Fruit fly (Drosophila melanogaster) whole organism, embryonic: Measurements from ENCODE around the gene CG7551.

Experiments
- Atf6 ChIP-seq: fragments of 200-800 bp; sonication (Bioruptor generic); IDR thresholded peaks from 2 replicates; pipeline ENCODE4 v1.3.6; 2022; ENCODE audit warnings: missing biosample characterization, missing genetic modification characterization
- Awh ChIP-seq: fragments of 200-800 bp; sonication (Bioruptor generic); IDR thresholded peaks from 2 replicates; pipeline ENCODE4, ENCODE4 v1.3.6; 2022; ENCODE audit warnings: missing biosample characterization, missing genetic modification characterization
- BEAF-32 ChIP-seq: fragments of 200-800 bp; sonication (Bioruptor generic); optimal IDR thresholded peaks from 3 replicates; lab custom pipeline; 2017; ENCODE audit warnings: missing biosample characterization, missing genetic modification characterization, mild to moderate bottlenecking, moderate library complexity, missing genetic modification reagents
- CG10274 ChIP-seq: fragments of 200-800 bp; sonication (Bioruptor generic); optimal IDR thresholded peaks from 3 replicates; lab custom pipeline; 2017; ENCODE audit warnings: missing biosample characterization, mild to moderate bottlenecking, missing genetic modification characterization
- CG10321 ChIP-seq: fragments of 200-800 bp; sonication (Bioruptor generic); IDR thresholded peaks from 2 replicates; pipeline ENCODE4 v1.3.6; 2022; ENCODE audit warnings: missing biosample characterization, missing genetic modification characterization
- CG10654 ChIP-seq: fragments of 200-800 bp; sonication (Bioruptor generic); optimal IDR thresholded peaks from 2 replicates; lab custom pipeline; 2016; ENCODE audit warnings: missing biosample characterization, missing genetic modification characterization
- CG10979 ChIP-seq: fragments of 200-800 bp; sonication (Bioruptor generic); optimal IDR thresholded peaks from 2 replicates; lab custom pipeline; 2018; ENCODE audit warnings: missing biosample characterization, mild to moderate bottlenecking, missing genetic modification characterization, moderate library complexity
- CG11504 ChIP-seq: fragments of 200-800 bp; sonication (Bioruptor generic); optimal IDR thresholded peaks from 3 replicates; lab custom pipeline; 2019; ENCODE audit warnings: missing biosample characterization, mild to moderate bottlenecking, missing genetic modification characterization, moderate library complexity
- CG13424 ChIP-seq: fragments of 200-800 bp; sonication (Bioruptor generic); optimal IDR thresholded peaks from 2 replicates; lab custom pipeline; 2019; ENCODE audit warnings: missing biosample characterization, mild to moderate bottlenecking, missing genetic modification characterization, moderate library complexity
- CG13775 ChIP-seq: fragments of 200-800 bp; sonication (Bioruptor generic); optimal IDR thresholded peaks from 3 replicates; lab custom pipeline; 2017; ENCODE audit warnings: missing biosample characterization, mild to moderate bottlenecking, missing genetic modification characterization
- CG14965 ChIP-seq: fragments of 200-800 bp; sonication (Bioruptor generic); optimal IDR thresholded peaks from 2 replicates; lab custom pipeline; 2016; ENCODE audit warnings: missing biosample characterization, missing genetic modification characterization, borderline replicate concordance
- CG15601 ChIP-seq: fragments of 200-800 bp; sonication (Bioruptor generic); optimal IDR thresholded peaks from 3 replicates; lab custom pipeline; 2019; ENCODE audit warnings: missing biosample characterization, mild to moderate bottlenecking, missing genetic modification characterization, moderate library complexity
- CG16813 ChIP-seq: fragments of 200-800 bp; sonication (Bioruptor generic); IDR thresholded peaks from 3 replicates; pipeline ENCODE4 v1.3.6; 2022; ENCODE audit warnings: missing biosample characterization, missing genetic modification characterization; ENCODE audit not compliant: partially characterized antibody
- CG17328 ChIP-seq: fragments of 200-800 bp; sonication (Bioruptor generic); IDR thresholded peaks from 2 replicates; pipeline ENCODE4 v1.3.6; 2022; ENCODE audit warnings: missing biosample characterization, missing genetic modification characterization
- CG17361 ChIP-seq: fragments of 200-800 bp; sonication (Bioruptor generic); IDR thresholded peaks from 3 replicates; pipeline ENCODE4 v1.3.6; 2022; ENCODE audit warnings: missing biosample characterization, missing genetic modification characterization
- CG17385 ChIP-seq: fragments of 200-800 bp; sonication (Bioruptor generic); optimal IDR thresholded peaks from 3 replicates; lab custom pipeline; 2018; ENCODE audit warnings: missing biosample characterization, mild to moderate bottlenecking, missing genetic modification characterization
- CG18262 ChIP-seq: fragments of 200-800 bp; optimal IDR thresholded peaks from 3 replicates; lab custom pipeline; 2019; ENCODE audit warnings: missing biosample characterization, mild to moderate bottlenecking, missing genetic modification characterization, moderate library complexity
- CG2202 ChIP-seq: fragments of 200-800 bp; sonication (Bioruptor generic); optimal IDR thresholded peaks from 2 replicates; lab custom pipeline; 2018; ENCODE audit warnings: missing biosample characterization, mild to moderate bottlenecking, missing genetic modification characterization
- CG30403 ChIP-seq: fragments of 200-800 bp; sonication (Bioruptor generic); optimal IDR thresholded peaks from 3 replicates; lab custom pipeline; 2016; ENCODE audit warnings: missing biosample characterization, missing genetic modification characterization
- CG31365 ChIP-seq: fragments of 200-800 bp; sonication (Bioruptor generic); optimal IDR thresholded peaks from 2 replicates; lab custom pipeline; 2018; ENCODE audit warnings: missing biosample characterization, mild to moderate bottlenecking, missing genetic modification characterization
- CG5953 ChIP-seq: fragments of 200-800 bp; sonication (Bioruptor generic); IDR thresholded peaks from 2 replicates; pipeline ENCODE4 v1.3.6; 2022; ENCODE audit warnings: missing biosample characterization, missing genetic modification characterization
- CG8388 ChIP-seq: fragments of 200-800 bp; sonication (Bioruptor generic); optimal IDR thresholded peaks from 2 replicates; lab custom pipeline; 2019; ENCODE audit warnings: missing biosample characterization, mild to moderate bottlenecking, missing genetic modification characterization, moderate library complexity
- D19A ChIP-seq: fragments of 200-800 bp; optimal IDR thresholded peaks from 3 replicates; lab custom pipeline; 2019; ENCODE audit warnings: missing biosample characterization, mild to moderate bottlenecking, missing genetic modification characterization, moderate library complexity
- Deaf1 ChIP-seq: fragments of 200-800 bp; optimal IDR thresholded peaks from 3 replicates; lab custom pipeline; 2019; ENCODE audit warnings: missing biosample characterization, mild to moderate bottlenecking, missing genetic modification characterization, moderate library complexity
- Ets97D ChIP-seq: fragments of 200-800 bp; sonication (Bioruptor generic); optimal IDR thresholded peaks from 3 replicates; lab custom pipeline; 2016; ENCODE audit warnings: missing biosample characterization, missing genetic modification characterization
- Fer1 ChIP-seq: fragments of 200-800 bp; sonication (Bioruptor generic); optimal IDR thresholded peaks from 2 replicates; lab custom pipeline; 2017; ENCODE audit warnings: missing biosample characterization, mild to moderate bottlenecking, missing genetic modification characterization
- HLH54F ChIP-seq: fragments of 200-800 bp; sonication (Bioruptor generic); optimal IDR thresholded peaks from 3 replicates; lab custom pipeline; 2016; ENCODE audit warnings: missing biosample characterization, missing genetic modification characterization
- Hr51 ChIP-seq, 2 experiments: fragments of 200-800 bp; sonication (Bioruptor generic); optimal IDR thresholded peaks; 2 replicates in 1 of 2; 3 replicates in 1 of 2; lab custom pipeline; 2016 to 2018; ENCODE audit warnings: missing biosample characterization in 2 of 2, missing genetic modification characterization in 2 of 2, mild to moderate bottlenecking in 1 of 2, moderate library complexity in 1 of 2
- Mes4 ChIP-seq: fragments of 200-800 bp; sonication (Bioruptor generic); optimal IDR thresholded peaks from 2 replicates; lab custom pipeline; 2016; ENCODE audit warnings: missing biosample characterization, missing genetic modification characterization
- Mrtf ChIP-seq: fragments of 200-800 bp; sonication (Bioruptor generic); IDR thresholded peaks from 3 replicates; pipeline ENCODE4 v1.3.6; 2022; ENCODE audit warnings: missing biosample characterization, missing genetic modification characterization
- NC2α ChIP-seq: fragments of 200-800 bp; sonication (Bioruptor generic); optimal IDR thresholded peaks from 2 replicates; lab custom pipeline; 2016; ENCODE audit warnings: missing biosample characterization, missing genetic modification characterization
- Nf-YB ChIP-seq: fragments of 200-800 bp; sonication (Bioruptor generic); optimal IDR thresholded peaks from 3 replicates; lab custom pipeline; 2019; ENCODE audit warnings: missing biosample characterization, mild to moderate bottlenecking, missing genetic modification characterization, moderate library complexity
- TFAM ChIP-seq: fragments of 200-800 bp; sonication (Bioruptor generic); optimal IDR thresholded peaks from 2 replicates; lab custom pipeline; 2017; ENCODE audit warnings: missing biosample characterization, missing genetic modification characterization, inconsistent platforms
- Xbp1 ChIP-seq: fragments of 200-800 bp; sonication (Bioruptor generic); optimal IDR thresholded peaks from 3 replicates; lab custom pipeline; 2016; ENCODE audit warnings: missing biosample characterization, mild to moderate bottlenecking, missing genetic modification characterization
- aop ChIP-seq: fragments of 200-800 bp; sonication (Bioruptor generic); IDR thresholded peaks from 2 replicates; pipeline ENCODE4 v1.3.6; 2022; ENCODE audit warnings: missing biosample characterization, missing genetic modification characterization
- dm ChIP-seq: fragments of 200-800 bp; sonication (Bioruptor generic); optimal IDR thresholded peaks from 3 replicates; lab custom pipeline; 2016; ENCODE audit warnings: missing biosample characterization, missing genetic modification characterization
- emc ChIP-seq: fragments of 200-800 bp; sonication (Bioruptor generic); optimal IDR thresholded peaks from 2 replicates; lab custom pipeline; 2016; ENCODE audit warnings: missing biosample characterization, missing genetic modification characterization
- grau ChIP-seq: fragments of 200-800 bp; optimal IDR thresholded peaks from 3 replicates; lab custom pipeline; 2019; ENCODE audit warnings: missing biosample characterization, mild to moderate bottlenecking, missing genetic modification characterization, moderate library complexity
- ham ChIP-seq: fragments of 200-800 bp; sonication (Bioruptor generic); IDR thresholded peaks from 2 replicates; pipeline ENCODE4 v1.3.6; 2022; ENCODE audit warnings: missing biosample characterization, missing genetic modification characterization
- ind ChIP-seq: fragments of 200-800 bp; sonication (Bioruptor generic); optimal IDR thresholded peaks from 3 replicates; lab custom pipeline; 2016; ENCODE audit warnings: missing biosample characterization, missing genetic modification characterization
- jumu ChIP-seq: fragments of 200-800 bp; sonication (Bioruptor generic); optimal IDR thresholded peaks from 3 replicates; lab custom pipeline; 2016; ENCODE audit warnings: missing biosample characterization, missing genetic modification characterization
- lmd ChIP-seq: fragments of 200-800 bp; sonication (Bioruptor generic); IDR thresholded peaks from 2 replicates; pipeline ENCODE4 v1.3.6; 2022; ENCODE audit warnings: missing biosample characterization, missing genetic modification characterization
- nerfin-1 ChIP-seq: fragments of 200-800 bp; sonication (Bioruptor generic); optimal IDR thresholded peaks from 3 replicates; lab custom pipeline; 2019; ENCODE audit warnings: missing biosample characterization, mild to moderate bottlenecking, missing genetic modification characterization, moderate library complexity
- nom ChIP-seq: fragments of 200-800 bp; sonication (Bioruptor generic); optimal IDR thresholded peaks from 2 replicates; lab custom pipeline; 2017; ENCODE audit warnings: missing biosample characterization, missing genetic modification characterization, mild to moderate bottlenecking, moderate library complexity, missing genetic modification reagents
- peb ChIP-seq: fragments of 200-800 bp; sonication (Bioruptor generic); IDR thresholded peaks from 2 replicates; pipeline ENCODE4 v1.3.6; 2022; ENCODE audit warnings: missing biosample characterization, missing genetic modification characterization
- ranshi ChIP-seq: fragments of 200-800 bp; sonication (Bioruptor generic); IDR thresholded peaks from 2 replicates; pipeline ENCODE4 v1.3.6; 2022; ENCODE audit warnings: missing biosample characterization, missing genetic modification characterization
- salm ChIP-seq: fragments of 200-800 bp; sonication (Bioruptor generic); optimal IDR thresholded peaks from 2 replicates; lab custom pipeline; 2018; ENCODE audit warnings: missing biosample characterization, mild to moderate bottlenecking, missing genetic modification characterization
- sens ChIP-seq: fragments of 200-800 bp; sonication (Bioruptor generic); peaks from one replicate; lab custom pipeline; 2016; ENCODE audit warnings: missing biosample characterization, missing genetic modification characterization
- unpg ChIP-seq: fragments of 200-800 bp; sonication (Bioruptor generic); optimal IDR thresholded peaks from 3 replicates; lab custom pipeline; 2018; ENCODE audit warnings: missing biosample characterization, mild to moderate bottlenecking, missing genetic modification characterization, moderate library complexity
- usp ChIP-seq: fragments of >200 bp; optimal IDR thresholded peaks from 2 replicates; lab custom pipeline; 2017; ENCODE audit warnings: missing biosample characterization, missing genetic modification characterization
- wor ChIP-seq: fragments of 200-800 bp; sonication (Bioruptor generic); IDR thresholded peaks from 2 replicates; pipeline ENCODE4 v1.3.6; 2022; ENCODE audit warnings: missing biosample characterization, missing genetic modification characterization

CG7551 gene

DNA sequence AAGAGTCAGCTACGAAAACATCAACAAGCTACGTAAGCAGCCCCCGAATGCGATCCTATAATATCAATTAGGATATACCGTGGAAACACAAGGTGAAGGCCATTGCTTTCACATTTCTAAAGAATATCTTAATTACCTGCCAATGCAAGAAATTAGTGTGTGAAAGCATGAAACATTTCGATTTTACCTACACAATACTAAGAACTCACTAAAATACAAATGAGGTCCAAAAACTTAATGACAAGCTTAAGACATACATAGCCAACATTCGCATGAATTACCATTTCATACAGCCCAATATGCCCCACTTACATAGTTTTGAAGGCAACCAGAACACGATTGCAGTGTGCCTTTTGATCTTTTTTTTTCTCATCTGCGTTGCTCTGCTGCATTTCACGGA, 28.6 kb upstream of the CG7551 start (continued):
- TF ChIP-seq lmd (GFP tag; lab: Robert Waterston, UW) (peak; percentile 32; the same call in 1 of the 2 replicates), Hr51 (GFP tag; optimal IDR thresholded peaks at IDR 0.05; lab: Kevin White, UChicago) (peak in 1 of 2 experiments; percentile 44), CG10979 (tag; lab: Kevin White, UChicago) (peak; percentile 58), CG10274 (no peak), ham (GFP tag; lab: Robert Waterston, UW) (no peak), Mes4 (GFP tag; lab: Kevin White, UChicago) (peak; percentile 26), CG17361 (peak; percentile 56; the same call in 1 of the 3 replicates), nom (GFP tag; lab: Kevin White, UChicago) (no peak), sens (GFP tag; lab: Kevin White, UChicago) (peak; percentile 89), ind (GFP tag; lab: Kevin White, UChicago) (peak; percentile 32), nerfin-1 (tag; lab: Kevin White, UChicago) (no peak), HLH54F (peak; percentile 49), CG14965 (no peak), CG11504 (peak; percentile 51), CG5953 (GFP tag; lab: Robert Waterston, UW) (peak; percentile 52), D19A (tag; lab: Kevin White, UChicago) (peak; percentile 42), CG8388 (GFP tag; lab: Kevin White, UChicago) (peak; percentile 10), CG18262 (peak; percentile 63), CG10654 (GFP tag; lab: Kevin White, UChicago) (no peak), unpg (GFP tag; lab: Kevin White, UChicago) (peak; percentile 26), CG30403 (GFP tag; lab: Kevin White, UChicago) (peak; percentile 38), CG31365 (no peak), dm (GFP tag; lab: Kevin White, UChicago) (no peak), Xbp1 (GFP tag; lab: Kevin White, UChicago) (peak; percentile 36), CG2202 (peak; percentile 15), wor (0 out of 2 replicates have a peak, but pooled peaks have one; percentile 30), CG16813 (no peak), CG13775 (GFP tag; lab: Kevin White, UChicago) (peak; percentile 57), Nf-YB (GFP tag; lab: Kevin White, UChicago) (peak; percentile 8), CG13424 (tag; lab: Kevin White, UChicago) (peak; percentile 28), CG17328 (0 out of 2 replicates have a peak, but pooled peaks have one; percentile 18), aop (GFP tag; lab: Robert Waterston, UW) (no peak), grau (tag; lab: Kevin White, UChicago) (peak; percentile 45), jumu (GFP tag; lab: Kevin White, UChicago) (peak; percentile 14), TFAM (no peak)

- no peak for TF ChIP-seq Ets97D (GFP tag; lab: Kevin White, UChicago)
- TF ChIP-seq NC2α (GFP tag; lab: Kevin White, UChicago) = peak; percentile 20
- TF ChIP-seq usp (GFP tag; lab: Kevin White, UChicago) = no peak
- TF ChIP-seq CG10321 (GFP tag; lab: Robert Waterston, UW) = peak; percentile 52; the same call in 1 of the 2 replicates
- peak; percentile 78 for TF ChIP-seq Atf6 (GFP tag; lab: Robert Waterston, UW)
- no peak for TF ChIP-seq BEAF-32 (GFP tag; lab: Kevin White, UChicago)
- TF ChIP-seq ranshi (GFP tag; lab: Robert Waterston, UW) = peak; percentile 64; the same call in 1 of the 2 replicates
- no peak for TF ChIP-seq emc (GFP tag; lab: Kevin White, UChicago)
- 0 out of 2 replicates have a peak, but pooled peaks have one; percentile 31 for TF ChIP-seq Awh (GFP tag; lab: Robert Waterston, UW)
- no peak for TF ChIP-seq Deaf1 (tag; lab: Kevin White, UChicago)
- TF ChIP-seq salm (tag; lab: Kevin White, UChicago) = peak; percentile 51
- peak; percentile 51 for TF ChIP-seq CG13775 (GFP tag; lab: Kevin White, UChicago)
- TF ChIP-seq Mrtf (GFP tag; lab: Robert Waterston, UW) = peak; percentile 77
- TF ChIP-seq peb (GFP tag; lab: Robert Waterston, UW) = no peak
- TF ChIP-seq CG17385 (GFP tag; lab: Kevin White, UChicago) = peak; percentile 64
- TF ChIP-seq CG15601 (tag; lab: Kevin White, UChicago) = peak; percentile 18
- TF ChIP-seq Fer1 = peak; percentile 14
Observed at dm6 chr3L:11431251-11431925, 26.9 kb upstream of the CG7551 start.
